Worm (Caenorhabditis elegans): ENCODE data around the gene gcy-11.

The gcy-11 gene

DNA sequence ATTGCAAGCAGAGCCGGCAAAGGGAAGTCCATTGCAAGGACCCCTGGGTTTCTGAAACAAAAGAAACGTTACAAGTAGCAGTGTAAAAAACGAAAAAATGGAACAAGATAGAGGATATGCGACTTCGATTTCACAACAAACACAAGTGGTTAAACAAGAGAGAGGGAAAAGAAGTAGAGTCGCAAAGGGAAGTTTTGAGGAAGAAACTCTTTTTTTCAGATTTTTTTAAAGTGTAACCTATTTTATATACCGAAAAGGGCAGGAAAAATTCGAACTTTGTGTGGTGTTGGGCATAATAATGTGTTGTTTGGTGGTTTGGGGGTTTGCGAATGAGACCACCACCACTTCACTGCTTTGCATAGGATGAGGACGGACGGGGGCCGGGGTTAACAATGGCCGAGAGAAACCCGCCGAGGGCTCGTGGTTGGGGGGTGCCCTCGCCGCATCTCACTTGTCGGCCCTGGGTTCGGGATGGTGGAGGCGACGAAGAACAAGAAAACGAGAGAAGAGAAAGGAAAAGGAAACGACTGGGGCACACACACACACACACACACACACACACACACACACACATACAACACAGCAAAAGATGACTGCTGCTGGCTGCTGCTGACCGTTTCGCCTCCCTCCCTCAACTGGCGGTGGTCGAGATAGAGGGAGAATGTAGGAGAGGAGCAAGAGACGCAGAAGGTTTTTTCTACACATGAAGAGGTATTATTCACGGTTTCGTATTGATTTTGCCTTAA is 25.0 kb downstream of the gcy-11 start, which contains the start of gene ptrn-1:
Gene ptrn-1 (minus strand): TSS at position 51 of the 746 bp plus-strand sequence.
- TF ChIP-seq fkh-8 (tag; optimal IDR thresholded peaks at IDR 0.05) (peak; percentile 41), unc-30 (tag; optimal IDR thresholded peaks at IDR 0.05) (no peak), C34B4.2 (tag; optimal IDR thresholded peaks at IDR 0.05) (no peak), nhr-19 (GFP tag; conservative IDR thresholded peaks at IDR 0.05) (peak; percentile 72), snu-23 (GFP tag; optimal IDR thresholded peaks at IDR 0.05) (peak; percentile 72), ces-1 (GFP tag; optimal IDR thresholded peaks at IDR 0.05) (no peak), pqm-1 (tag; optimal IDR thresholded peaks at IDR 0.05) (no peak), sptf-1 (tag; optimal IDR thresholded peaks at IDR 0.05) (no peak), xbp-1 (tag; optimal IDR thresholded peaks at IDR 0.05) (peak; percentile 18), nhr-77 (tag; optimal IDR thresholded peaks at IDR 0.05) (peak; percentile 45), lin-14 (GFP tag; optimal IDR thresholded peaks at IDR 0.05) (peak; percentile 96), nhr-85 (tag) (peak; percentile 76), nhr-12 (tag; optimal IDR thresholded peaks at IDR 0.05) (no peak), fos-1 (tag; optimal IDR thresholded peaks at IDR 0.05) (peak; percentile 30), C16A3.4 (tag; optimal IDR thresholded peaks at IDR 0.05) (peak; percentile 63), nhr-11 (tag; optimal IDR thresholded peaks at IDR 0.05) (no peak), nhr-90 (tag; optimal IDR thresholded peaks at IDR 0.05; ENCODE audit: poor library complexity) (peak; percentile 30), vab-15 (tag; optimal IDR thresholded peaks at IDR 0.05) (no peak), lin-39 (tag; optimal IDR thresholded peaks at IDR 0.05) (no peak), Y116A8C.19 (tag; optimal IDR thresholded peaks at IDR 0.05; ENCODE audit: borderline replicate concordance) (no peak), egl-27 (tag; optimal IDR thresholded peaks at IDR 0.05) (peak; percentile 23 to 30), hlh-17 (GFP tag; optimal IDR thresholded peaks at IDR 0.05; ENCODE audit: borderline replicate concordance) (no peak), F16B12.6 (tag; optimal IDR thresholded peaks at IDR 0.05) (no peak), aha-1 (tag; optimal IDR thresholded peaks at IDR 0.05) (no peak), nhr-84 (tag; optimal IDR thresholded peaks at IDR 0.05) (no peak), pag-3 (tag; optimal IDR thresholded peaks at IDR 0.05; ENCODE audit: borderline replicate concordance, insufficient read depth) (peak; percentile 9), lsy-2 (tag; optimal IDR thresholded peaks at IDR 0.05) (peak; percentile 49 to 70), irx-1 (tag; optimal IDR thresholded peaks at IDR 0.05) (peak; percentile 22), tbx-2 (tag; optimal IDR thresholded peaks at IDR 0.05) (peak; percentile 52), nhr-71 (tag; optimal IDR thresholded peaks at IDR 0.05) (peak; percentile 79), ztf-11 (tag; optimal IDR thresholded peaks at IDR 0.05) (peak in 1 of 2 experiments; percentile 17), fkh-10 (GFP tag; optimal IDR thresholded peaks at IDR 0.05) (peak; percentile 79), dpl-1 (GFP tag; optimal IDR thresholded peaks at IDR 0.05) (peak in 1 of 3 experiments; percentile 13), unc-86 (tag; optimal IDR thresholded peaks at IDR 0.05) (peak; percentile 57), lin-15B (tag; optimal IDR thresholded peaks at IDR 0.05) (no peak), nhr-76 (tag; optimal IDR thresholded peaks at IDR 0.05) (no peak), grh-1 (GFP tag; IDR thresholded peaks at IDR 0.05) (no peak), C04F5.9 (tag; optimal IDR thresholded peaks at IDR 0.05) (no peak), rnt-1 (tag; optimal IDR thresholded peaks at IDR 0.05) (peak; percentile 77), ceh-82 (tag; optimal IDR thresholded peaks at IDR 0.05) (peak; percentile 22 to 62 (median 47)), nhr-237 (tag; optimal IDR thresholded peaks at IDR 0.05) (no peak), isw-1 (GFP tag; IDR thresholded peaks at IDR 0.05) (peak; percentile 34; the same call in 1 of the 2 replicates), snpc-4 (tag; optimal IDR thresholded peaks at IDR 0.05) (peak; percentile 35), efl-1 (optimal IDR thresholded peaks at IDR 0.05) (peak; percentile 25 to 32), efl-1 (GFP tag; optimal IDR thresholded peaks at IDR 0.05 in 1 of 2) (peak in 1 of 2 experiments; percentile 92), ama-1 (optimal IDR thresholded peaks at IDR 0.05) (no peak), unc-98 (GFP tag; IDR thresholded peaks at IDR 0.05) (no peak), ets-5 (GFP tag; IDR thresholded peaks at IDR 0.05) (no peak), lin-35 (GFP tag; optimal IDR thresholded peaks at IDR 0.05) (peak; percentile 47 to 58), ceh-8 (GFP tag; optimal IDR thresholded peaks at IDR 0.05) (peak; percentile 57), mdl-1 (tag; optimal IDR thresholded peaks at IDR 0.05) (peak in 1 of 2 experiments; percentile 73), fkh-4 (tag; optimal IDR thresholded peaks at IDR 0.05; ENCODE audit: borderline replicate concordance) (no peak)
